Fruit fly (Drosophila melanogaster) whole organism, embryonic: ENCODE results near the gene CG10011.

Experiments used
- Antp ChIP-seq: fragments of 200-800 bp; sonication (Bioruptor generic); optimal IDR thresholded peaks from 3 replicates; lab custom pipeline; 2016; ENCODE audit warnings: missing biosample characterization, missing genetic modification characterization
- B-H2 ChIP-seq: fragments of 200-800 bp; sonication (Bioruptor generic); optimal IDR thresholded peaks from 2 replicates; lab custom pipeline; 2018; ENCODE audit warnings: missing biosample characterization, mild to moderate bottlenecking, missing genetic modification characterization
- CG10565 ChIP-seq: fragments of 200-800 bp; sonication (Bioruptor generic); optimal IDR thresholded peaks from 3 replicates; lab custom pipeline; 2016; ENCODE audit warnings: missing biosample characterization, mild to moderate bottlenecking, missing genetic modification characterization
- CG10979 ChIP-seq: fragments of 200-800 bp; sonication (Bioruptor generic); optimal IDR thresholded peaks from 2 replicates; lab custom pipeline; 2018; ENCODE audit warnings: missing biosample characterization, mild to moderate bottlenecking, missing genetic modification characterization, moderate library complexity
- CG12391 ChIP-seq: fragments of 200-800 bp; sonication (Bioruptor generic); optimal IDR thresholded peaks from 3 replicates; lab custom pipeline; 2018; ENCODE audit warnings: missing biosample characterization, mild to moderate bottlenecking, missing genetic modification characterization, moderate library complexity
- CG13287 ChIP-seq: fragments of 200-800 bp; sonication (Bioruptor generic); IDR thresholded peaks from 2 replicates; pipeline ENCODE4 v1.3.6; 2022; ENCODE audit warnings: missing biosample characterization, missing genetic modification characterization; ENCODE audit not compliant: partially characterized antibody
- CG13775 ChIP-seq: fragments of 200-800 bp; sonication (Bioruptor generic); optimal IDR thresholded peaks from 3 replicates; lab custom pipeline; 2017; ENCODE audit warnings: missing biosample characterization, mild to moderate bottlenecking, missing genetic modification characterization
- CG15269 ChIP-seq: fragments of 200-800 bp; sonication (Bioruptor generic); optimal IDR thresholded peaks from 2 replicates; lab custom pipeline; 2018; ENCODE audit warnings: missing biosample characterization, mild to moderate bottlenecking, missing genetic modification characterization, moderate library complexity
- CG16863 ChIP-seq: fragments of 200-800 bp; sonication (Bioruptor generic); optimal IDR thresholded peaks from 3 replicates; lab custom pipeline; 2016; ENCODE audit warnings: missing biosample characterization, missing genetic modification characterization
- CG18262 ChIP-seq: fragments of 200-800 bp; optimal IDR thresholded peaks from 3 replicates; lab custom pipeline; 2019; ENCODE audit warnings: missing biosample characterization, mild to moderate bottlenecking, missing genetic modification characterization, moderate library complexity
- CG18619 ChIP-seq: fragments of 200-800 bp; sonication (Bioruptor generic); optimal IDR thresholded peaks from 3 replicates; lab custom pipeline; 2017; ENCODE audit warnings: missing biosample characterization, mild to moderate bottlenecking, missing genetic modification characterization
- CG2120 ChIP-seq: fragments of 200-800 bp; sonication (Bioruptor generic); optimal IDR thresholded peaks from 3 replicates; lab custom pipeline; 2016; ENCODE audit warnings: missing biosample characterization, missing genetic modification characterization
- CG3065 ChIP-seq: fragments of 200-800 bp; sonication (Bioruptor generic); optimal IDR thresholded peaks from 2 replicates; lab custom pipeline; 2016; ENCODE audit warnings: missing biosample characterization, missing genetic modification characterization
- CG4617 ChIP-seq: fragments of 200-800 bp; sonication (Bioruptor generic); optimal IDR thresholded peaks from 3 replicates; lab custom pipeline; 2016; ENCODE audit warnings: missing biosample characterization, missing genetic modification characterization, borderline replicate concordance
- CG4707 ChIP-seq: fragments of 200-800 bp; sonication (Bioruptor generic); optimal IDR thresholded peaks from 2 replicates; lab custom pipeline; 2018; ENCODE audit warnings: missing biosample characterization, mild to moderate bottlenecking, missing genetic modification characterization, moderate library complexity
- CG4820 ChIP-seq: fragments of 200-800 bp; sonication (Bioruptor generic); optimal IDR thresholded peaks from 3 replicates; lab custom pipeline; 2016; ENCODE audit warnings: missing biosample characterization, missing genetic modification characterization
- CG6813 ChIP-seq: fragments of 200-800 bp; sonication (Bioruptor generic); optimal IDR thresholded peaks from 2 replicates; lab custom pipeline; 2017; ENCODE audit warnings: missing biosample characterization, missing genetic modification characterization, mild to moderate bottlenecking, moderate library complexity, missing genetic modification reagents
- CG7556 ChIP-seq: fragments of 200-800 bp; sonication (Bioruptor generic); optimal IDR thresholded peaks from 2 replicates; lab custom pipeline; 2017; ENCODE audit warnings: missing biosample characterization, mild to moderate bottlenecking, missing genetic modification characterization
- CG8359 ChIP-seq: fragments of 200-800 bp; sonication (Bioruptor generic); optimal IDR thresholded peaks from 2 replicates; lab custom pipeline; 2017; ENCODE audit warnings: missing biosample characterization, mild to moderate bottlenecking, missing genetic modification characterization, borderline replicate concordance
- CG9797 ChIP-seq: fragments of 200-800 bp; sonication (Bioruptor generic); optimal IDR thresholded peaks from 3 replicates; lab custom pipeline; 2018; ENCODE audit warnings: missing biosample characterization, mild to moderate bottlenecking, missing genetic modification characterization
- CHES-1-like ChIP-seq: fragments of 200-800 bp; sonication (Bioruptor generic); optimal IDR thresholded peaks from 2 replicates; lab custom pipeline; 2016; ENCODE audit warnings: missing biosample characterization, missing genetic modification characterization
- D19A ChIP-seq: fragments of 200-800 bp; optimal IDR thresholded peaks from 3 replicates; lab custom pipeline; 2019; ENCODE audit warnings: missing biosample characterization, mild to moderate bottlenecking, missing genetic modification characterization, moderate library complexity
- Dek ChIP-seq: fragments of 200-800 bp; sonication (Bioruptor generic); optimal IDR thresholded peaks from 3 replicates; lab custom pipeline; 2019; ENCODE audit warnings: missing biosample characterization, mild to moderate bottlenecking, missing genetic modification characterization, moderate library complexity
- HLHmδ ChIP-seq: fragments of 200-800 bp; sonication (Bioruptor generic); optimal IDR thresholded peaks from 2 replicates; lab custom pipeline; 2018; ENCODE audit warnings: missing biosample characterization, mild to moderate bottlenecking, missing genetic modification characterization, moderate library complexity
- Hey ChIP-seq: fragments of 200-800 bp; sonication (Bioruptor generic); optimal IDR thresholded peaks from 3 replicates; lab custom pipeline; 2018; ENCODE audit warnings: missing biosample characterization, mild to moderate bottlenecking, missing genetic modification characterization
- MBD-R2 ChIP-seq: fragments of 200-800 bp; sonication (Bioruptor generic); IDR thresholded peaks from 2 replicates; pipeline ENCODE4 v1.3.6; 2022; ENCODE audit warnings: missing biosample characterization, missing genetic modification characterization
- Nf-YB ChIP-seq: fragments of 200-800 bp; sonication (Bioruptor generic); optimal IDR thresholded peaks from 3 replicates; lab custom pipeline; 2019; ENCODE audit warnings: missing biosample characterization, mild to moderate bottlenecking, missing genetic modification characterization, moderate library complexity
- Nf-YC ChIP-seq: fragments of 200-800 bp; optimal IDR thresholded peaks from 3 replicates; lab custom pipeline; 2019; ENCODE audit warnings: missing biosample characterization, mild to moderate bottlenecking, missing genetic modification characterization, moderate library complexity
- Optix ChIP-seq: fragments of 200-800 bp; sonication (Bioruptor generic); IDR thresholded peaks from 3 replicates; pipeline ENCODE4 v1.3.6; 2022; ENCODE audit warnings: missing biosample characterization, missing genetic modification characterization
- Six4 ChIP-seq: fragments of 200-800 bp; sonication (Bioruptor generic); optimal IDR thresholded peaks from 2 replicates; lab custom pipeline; 2016; ENCODE audit warnings: missing biosample characterization, missing genetic modification characterization
- Tbp ChIP-seq: fragments of >200 bp; optimal IDR thresholded peaks from 2 replicates; lab custom pipeline; 2018; ENCODE audit warnings: missing biosample characterization, missing genetic modification characterization
- Xbp1 ChIP-seq: fragments of 200-800 bp; sonication (Bioruptor generic); optimal IDR thresholded peaks from 3 replicates; lab custom pipeline; 2016; ENCODE audit warnings: missing biosample characterization, mild to moderate bottlenecking, missing genetic modification characterization
- ato ChIP-seq: fragments of 200-800 bp; sonication (Bioruptor generic); IDR thresholded peaks from 2 replicates; pipeline ENCODE4 v1.3.6; 2022; ENCODE audit warnings: missing biosample characterization, missing genetic modification characterization; ENCODE audit not compliant: partially characterized antibody
- bowl ChIP-seq: fragments of 200-800 bp; sonication (Bioruptor generic); IDR thresholded peaks from 2 replicates; pipeline ENCODE4 v1.3.6; 2022; ENCODE audit warnings: missing biosample characterization, missing genetic modification characterization
- cad ChIP-seq: fragments of >200 bp; optimal IDR thresholded peaks from 2 replicates; lab custom pipeline; 2017; ENCODE audit warnings: missing biosample characterization, missing genetic modification characterization
- fd102C ChIP-seq: fragments of 200-800 bp; sonication (Bioruptor generic); optimal IDR thresholded peaks from 2 replicates; lab custom pipeline; 2018; ENCODE audit warnings: missing biosample characterization, mild to moderate bottlenecking, missing genetic modification characterization, moderate library complexity
- gce ChIP-seq: fragments of 200-800 bp; sonication (Bioruptor generic); IDR thresholded peaks from 3 replicates; pipeline ENCODE4 v1.3.6; 2022; ENCODE audit warnings: missing biosample characterization, missing genetic modification characterization
- gcm ChIP-seq: fragments of 200-800 bp; sonication (Bioruptor generic); optimal IDR thresholded peaks from 2 replicates; lab custom pipeline; 2019; ENCODE audit warnings: missing biosample characterization, mild to moderate bottlenecking, missing genetic modification characterization, moderate library complexity
- gem ChIP-seq: fragments of 200-800 bp; sonication (Bioruptor generic); optimal IDR thresholded peaks from 2 replicates; lab custom pipeline; 2019; ENCODE audit warnings: missing biosample characterization, mild to moderate bottlenecking, missing genetic modification characterization, moderate library complexity
- gsb-n ChIP-seq: fragments of 200-800 bp; sonication (Bioruptor generic); optimal IDR thresholded peaks from 3 replicates; lab custom pipeline; 2018; ENCODE audit warnings: missing biosample characterization, mild to moderate bottlenecking, missing genetic modification characterization
- inv ChIP-seq: fragments of 200-800 bp; sonication (Bioruptor generic); IDR thresholded peaks from 2 replicates; pipeline ENCODE4 v1.3.6; 2022; ENCODE audit warnings: missing biosample characterization, missing genetic modification characterization; ENCODE audit not compliant: partially characterized antibody
- pan ChIP-seq, 4 experiments: fragments of >200 bp in 3 of 4; fragments of 200-800 bp in 1 of 4; sonication (Bioruptor generic) in 1 of 4; optimal IDR thresholded peaks in 3 of 4; IDR thresholded peaks in 1 of 4; 2 replicates each; pipeline versions ENCODE4 v1.3.6 to Lab custom; 2017 to 2022; ENCODE audit warnings: missing biosample characterization in 2 of 4, missing genetic modification characterization in 2 of 4, mixed read lengths in 1 of 4
- phol ChIP-seq: fragments of 200-800 bp; sonication (Bioruptor generic); optimal IDR thresholded peaks from 3 replicates; lab custom pipeline; 2018; ENCODE audit warnings: missing biosample characterization, mild to moderate bottlenecking, missing genetic modification characterization, moderate library complexity
- schlank ChIP-seq: fragments of 200-800 bp; sonication (Bioruptor generic); optimal IDR thresholded peaks from 2 replicates; lab custom pipeline; 2018; ENCODE audit warnings: missing biosample characterization, mild to moderate bottlenecking, missing genetic modification characterization
- tap ChIP-seq: fragments of 200-800 bp; optimal IDR thresholded peaks from 3 replicates; lab custom pipeline; 2019; ENCODE audit warnings: missing biosample characterization, mild to moderate bottlenecking, missing genetic modification characterization, moderate library complexity
- unc-4 ChIP-seq: fragments of 200-800 bp; sonication (Bioruptor generic); IDR thresholded peaks from 2 replicates; pipeline ENCODE4 v1.3.6; 2022; ENCODE audit warnings: missing biosample characterization, missing genetic modification characterization; ENCODE audit not compliant: partially characterized antibody

CG10011 gene

DNA sequence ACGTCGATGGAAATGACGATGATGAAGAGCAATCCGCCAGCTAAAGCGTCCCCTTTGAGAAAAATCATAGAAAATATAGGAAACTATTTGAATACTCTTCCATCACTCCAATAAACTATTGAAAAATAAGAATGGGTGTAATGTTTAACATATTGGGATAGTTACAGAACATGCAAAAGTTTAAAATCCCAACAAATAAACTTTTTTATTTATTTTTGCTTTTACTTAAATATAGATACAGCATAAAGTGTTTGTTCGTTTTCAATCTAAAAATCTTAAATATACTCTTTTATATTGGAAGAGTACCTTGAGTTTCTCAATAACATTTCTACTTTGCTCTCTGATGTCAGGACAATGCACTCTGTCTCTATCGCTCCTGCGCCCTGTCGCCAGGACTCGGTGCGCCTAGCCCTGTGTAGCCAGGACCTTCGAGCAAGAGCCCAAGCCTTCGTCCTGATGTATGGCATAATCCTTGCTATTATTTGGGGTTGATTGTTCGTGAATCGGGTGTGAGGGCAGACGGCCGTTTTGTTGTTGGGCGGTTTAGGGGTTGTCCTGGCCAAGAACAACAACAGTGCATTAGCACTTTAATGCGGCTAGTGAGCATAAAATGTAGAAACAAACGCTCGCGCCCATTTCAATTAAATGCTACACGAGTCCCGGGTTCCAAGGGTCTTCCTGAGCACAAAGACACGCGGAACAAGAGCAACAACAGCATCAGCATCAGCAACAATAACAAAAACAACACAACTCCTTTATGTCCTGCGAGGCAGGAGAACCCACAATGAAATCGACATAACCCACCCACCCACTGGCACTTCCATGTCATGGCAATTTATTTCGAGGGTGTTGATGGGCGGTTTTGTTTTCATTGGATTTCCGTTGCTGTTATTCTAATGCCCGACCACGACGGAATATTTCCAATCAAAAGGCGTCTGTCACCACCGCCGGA is 61.9 kb downstream of the CG10011 start (continued):
- TF ChIP-seq CG10979, result peak; percentile 39
- no peak for TF ChIP-seq ato (GFP tag; lab: Robert Waterston, UW)
- TF ChIP-seq Nf-YB (GFP tag; lab: Kevin White, UChicago), result peak; percentile 35
- TF ChIP-seq D19A (tag; lab: Kevin White, UChicago), result peak; percentile 99
- peak; percentile 2 for TF ChIP-seq CG12391 (tag; lab: Kevin White, UChicago)
- no peak for TF ChIP-seq CG4617 (GFP tag; lab: Kevin White, UChicago)
- no peak for TF ChIP-seq B-H2 (GFP tag; lab: Kevin White, UChicago)
- no peak for TF ChIP-seq CG18619 (GFP tag; lab: Kevin White, UChicago)
- no peak for TF ChIP-seq pan (optimal IDR thresholded peaks at IDR 0.05; lab: Kevin White, UChicago)
- no peak for TF ChIP-seq pan (GFP tag; optimal IDR thresholded peaks at IDR 0.05 in 1 of 2, IDR thresholded peaks at IDR 0.05 in 1 of 2)
- TF ChIP-seq gsb-n (tag; lab: Kevin White, UChicago), result peak; percentile 55
- TF ChIP-seq Nf-YC (tag; lab: Kevin White, UChicago), result peak; percentile 1
- peak; percentile 37 for TF ChIP-seq gem (tag; lab: Kevin White, UChicago)
- TF ChIP-seq MBD-R2 (GFP tag; lab: Robert Waterston, UW), result no peak
- peak; percentile 72 for TF ChIP-seq Hey

DNA sequence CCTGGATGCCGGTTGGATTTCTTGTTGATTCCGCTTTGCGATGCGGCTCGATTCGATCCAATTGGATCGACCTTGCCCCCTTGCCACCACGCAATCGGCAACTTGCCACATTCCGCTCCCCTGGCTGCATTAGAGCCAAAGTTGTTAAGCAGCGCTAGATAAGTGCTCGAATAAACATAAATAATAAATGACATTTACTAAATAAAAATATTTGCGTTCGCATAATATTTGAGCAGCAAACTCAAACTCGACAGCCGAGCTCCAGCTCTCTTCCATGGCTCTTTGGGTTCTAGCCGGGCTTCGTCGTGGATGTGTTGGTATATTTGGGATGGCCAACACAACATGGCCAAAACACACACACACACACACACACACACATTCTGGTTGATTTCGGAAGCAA is 64.1 kb downstream of the CG10011 start:
- TF ChIP-seq CG4707 (peak; percentile 36), bowl (GFP tag; lab: Robert Waterston, UW) (no peak), CG7556 (peak; percentile 38), Optix (GFP tag; lab: Robert Waterston, UW) (no peak), CG2120 (GFP tag; lab: Kevin White, UChicago) (no peak), CG10565 (GFP tag; lab: Kevin White, UChicago) (no peak), CG13287 (GFP tag; lab: Robert Waterston, UW) (no peak), Xbp1 (GFP tag; lab: Kevin White, UChicago) (no peak), Tbp (GFP tag; lab: Kevin White, UChicago) (no peak), CG3065 (no peak), unc-4 (GFP tag; lab: Robert Waterston, UW) (no peak), fd102C (no peak), CG16863 (GFP tag; lab: Kevin White, UChicago) (no peak), gcm (peak; percentile 6), schlank (tag; lab: Kevin White, UChicago) (peak; percentile 46), CG9797 (GFP tag; lab: Kevin White, UChicago) (no peak), CG18262 (tag; lab: Kevin White, UChicago) (peak; percentile 11), phol (tag; lab: Kevin White, UChicago) (no peak), CHES-1-like (GFP tag; lab: Kevin White, UChicago) (no peak), CG6813 (peak; percentile 57), inv (GFP tag; lab: Robert Waterston, UW) (no peak), cad (no peak), CG8359 (GFP tag; lab: Kevin White, UChicago) (peak; percentile 64), Dek (peak; percentile 10), CG15269 (peak; percentile 31), HLHmδ (GFP tag; lab: Kevin White, UChicago) (no peak), Antp (GFP tag; lab: Kevin White, UChicago) (no peak), tap (tag; lab: Kevin White, UChicago) (peak; percentile 14), CG13775 (GFP tag; lab: Kevin White, UChicago) (no peak), gce (GFP tag; lab: Robert Waterston, UW) (no peak), Six4 (no peak), CG4820 (GFP tag; lab: Kevin White, UChicago) (no peak)
